Fruit fly (Drosophila melanogaster): Measurements from ENCODE around the gene CG18675.

- TF ChIP-seq Ets96B (tag; optimal IDR thresholded peaks at IDR 0.05) (no peak), CG16779 (tag; optimal IDR thresholded peaks at IDR 0.05) (no peak), CG10631 (GFP tag; optimal IDR thresholded peaks at IDR 0.05) (no peak), Lpt (GFP tag; optimal IDR thresholded peaks at IDR 0.05) (no peak), eg (GFP tag; IDR thresholded peaks at IDR 0.05) (no peak), Gug (GFP tag; IDR thresholded peaks at IDR 0.05) (no peak), Sox15 (GFP tag; optimal IDR thresholded peaks at IDR 0.05) (no peak), CG31627 (GFP tag; optimal IDR thresholded peaks at IDR 0.05) (no peak)
These were observed 37.8 kb upstream of the CG18675 start, which contains the start of gene RfC4 for dm6 chr3L:4135857-4136256.
